Worm (Caenorhabditis elegans) whole organism, L2 larva: Measurements from ENCODE around the gene lmtr-3.

Experiments
- ama-1 ChIP-seq: fragments of 150-350 bp; optimal IDR thresholded peaks from 2 replicates; lab custom pipeline; 2018; ENCODE audit warnings: inconsistent platforms
- blmp-1 ChIP-seq: sonication (generic microtip); optimal IDR thresholded peaks from 2 replicates; lab custom pipeline; 2017; ENCODE audit warnings: missing genetic modification characterization, mild to moderate bottlenecking, missing compliant biosample characterization, antibody characterized with exemption, moderate library complexity; ENCODE audit not compliant: insufficient read depth
- lin-13 ChIP-seq: fragments of 150-350 bp; optimal IDR thresholded peaks from 2 replicates; lab custom pipeline; 2014; ENCODE audit warnings: missing biosample characterization, missing genetic modification reagents, missing genetic modification characterization
- lsy-2 ChIP-seq, 2 experiments: fragments of 150-350 bp in 1 of 2; sonication (generic microtip) in 1 of 2; optimal IDR thresholded peaks; 2 replicates each; lab custom pipeline; 2014 to 2017; ENCODE audit warnings: missing biosample characterization in 2 of 2, missing genetic modification characterization in 2 of 2
- mdl-1 ChIP-seq, 2 experiments: fragments of 150-350 bp in 1 of 2; sonication (generic microtip) in 1 of 2; optimal IDR thresholded peaks; 2 replicates each; lab custom pipeline; 2017; ENCODE audit warnings: missing biosample characterization in 2 of 2, missing genetic modification characterization in 2 of 2
- nhr-10 ChIP-seq: sonication (generic microtip); optimal IDR thresholded peaks from 2 replicates; lab custom pipeline; 2017; ENCODE audit warnings: missing biosample characterization, missing genetic modification characterization
- nhr-237 ChIP-seq: fragments of 150-350 bp; optimal IDR thresholded peaks from 2 replicates; lab custom pipeline; 2014; ENCODE audit warnings: missing biosample characterization, missing genetic modification characterization
- unc-62 ChIP-seq: fragments of 150-350 bp; optimal IDR thresholded peaks from 2 replicates; lab custom pipeline; 2014; ENCODE audit warnings: missing biosample characterization, missing genetic modification reagents, missing genetic modification characterization
- ztf-11 ChIP-seq: sonication (generic microtip); optimal IDR thresholded peaks from 2 replicates; lab custom pipeline; 2017; ENCODE audit warnings: missing biosample characterization, missing genetic modification characterization

DNA sequence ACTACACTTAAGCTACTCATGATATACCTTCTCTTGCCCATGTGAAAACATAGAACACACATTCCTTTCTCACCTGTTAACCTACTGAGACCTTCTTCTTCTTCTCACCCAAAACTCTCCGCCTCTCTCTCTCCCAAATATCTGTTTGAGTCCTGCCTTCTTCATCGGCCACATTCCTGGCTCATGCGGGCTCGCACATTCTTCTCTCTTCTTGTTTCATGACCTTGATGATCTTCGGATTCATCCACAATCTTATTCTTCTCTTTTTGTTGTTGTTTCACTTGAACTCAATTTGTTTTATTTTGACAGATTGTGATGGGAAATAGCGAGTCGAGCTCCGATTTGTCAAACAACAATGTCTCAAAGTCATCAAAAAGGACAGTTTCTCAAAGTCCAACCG is 47.9 kb downstream of the lmtr-3 start, which contains the start of gene T19C4.5:
- TF ChIP-seq lsy-2 (tag; optimal IDR thresholded peaks at IDR 0.05; lab: Kevin White, UChicago) (no peak), mdl-1 (tag; optimal IDR thresholded peaks at IDR 0.05; lab: Kevin White, UChicago) (no peak), lin-13 (GFP tag; lab: Kevin White, UChicago) (no peak), unc-62 (GFP tag; lab: Kevin White, UChicago) (no peak), nhr-10 (tag; lab: Kevin White, UChicago) (no peak), blmp-1 (tag; lab: Kevin White, UChicago) (no peak), nhr-237 (no peak), ama-1 (lab: Kevin White, UChicago) (no peak), ztf-11 (no peak)
